Worm (Caenorhabditis elegans) whole organism, L2 larva: ENCODE results near the gene aakg-1.

Experiments used
- C34F6.9 ChIP-seq: fragments of 150-350 bp; optimal IDR thresholded peaks from 2 replicates; lab custom pipeline; 2014; ENCODE audit warnings: missing biosample characterization, missing genetic modification characterization
- F13H6.1 ChIP-seq: sonication (generic microtip); optimal IDR thresholded peaks from 2 replicates; lab custom pipeline; 2016; ENCODE audit warnings: missing genetic modification characterization, missing compliant biosample characterization
- R02D3.7 ChIP-seq: fragments of 150-350 bp; optimal IDR thresholded peaks from 2 replicates; lab custom pipeline; 2014; ENCODE audit warnings: missing biosample characterization, missing genetic modification characterization
- Y55F3AM.14 ChIP-seq: fragments of 200-800 bp; sonication (Bioruptor generic); optimal IDR thresholded peaks from 2 replicates; lab custom pipeline; 2018; ENCODE audit warnings: mild to moderate bottlenecking, missing genetic modification characterization, missing compliant biosample characterization
- alr-1 ChIP-seq: fragments of 150-350 bp; optimal IDR thresholded peaks from 2 replicates; lab custom pipeline; 2014; ENCODE audit warnings: missing biosample characterization, missing genetic modification characterization
- aly-2 ChIP-seq: fragments of 150-350 bp; optimal IDR thresholded peaks from 2 replicates; lab custom pipeline; 2014; ENCODE audit warnings: missing biosample characterization, missing genetic modification characterization
- ama-1 ChIP-seq: fragments of 150-350 bp; optimal IDR thresholded peaks from 2 replicates; lab custom pipeline; 2018; ENCODE audit warnings: inconsistent platforms
- blmp-1 ChIP-seq: sonication (generic microtip); optimal IDR thresholded peaks from 2 replicates; lab custom pipeline; 2017; ENCODE audit warnings: missing genetic modification characterization, mild to moderate bottlenecking, missing compliant biosample characterization, antibody characterized with exemption, moderate library complexity; ENCODE audit not compliant: insufficient read depth
- ceh-16 ChIP-seq: fragments of 150-350 bp; optimal IDR thresholded peaks from 2 replicates; lab custom pipeline; 2014; ENCODE audit warnings: missing biosample characterization, missing genetic modification characterization
- ceh-82 ChIP-seq: fragments of 150-350 bp; optimal IDR thresholded peaks from 2 replicates; lab custom pipeline; 2014; ENCODE audit warnings: missing biosample characterization, missing genetic modification characterization
- crh-2 ChIP-seq: sonication (generic microtip); optimal IDR thresholded peaks from 2 replicates; lab custom pipeline; 2017; ENCODE audit warnings: missing biosample characterization, missing genetic modification characterization
- dmd-4 ChIP-seq: sonication (generic microtip); optimal IDR thresholded peaks from 2 replicates; lab custom pipeline; 2017; ENCODE audit warnings: missing biosample characterization, missing genetic modification characterization
- egl-27 ChIP-seq: sonication (generic microtip); optimal IDR thresholded peaks from 3 replicates; lab custom pipeline; 2017; ENCODE audit warnings: missing biosample characterization, missing genetic modification reagents, missing genetic modification characterization
- elt-1 ChIP-seq: fragments of 150-350 bp; optimal IDR thresholded peaks from 2 replicates; lab custom pipeline; 2014; ENCODE audit warnings: missing biosample characterization, missing genetic modification characterization
- elt-3 ChIP-seq: sonication (generic microtip); optimal IDR thresholded peaks from 2 replicates; lab custom pipeline; 2017; ENCODE audit warnings: missing biosample characterization, missing genetic modification characterization
- fos-1 ChIP-seq: fragments of 150-350 bp; optimal IDR thresholded peaks from 2 replicates; lab custom pipeline; 2014; ENCODE audit warnings: missing biosample characterization, missing genetic modification characterization
- gmeb-1 ChIP-seq: fragments of 150-350 bp; optimal IDR thresholded peaks from 2 replicates; lab custom pipeline; 2014; ENCODE audit warnings: missing biosample characterization, missing genetic modification characterization
- lin-11 ChIP-seq: fragments of 150-350 bp; sonication (generic microtip); optimal IDR thresholded peaks from 2 replicates; lab custom pipeline; 2014; ENCODE audit warnings: missing biosample characterization, missing genetic modification characterization, inconsistent platforms, mixed read lengths
- lin-13 ChIP-seq: fragments of 150-350 bp; optimal IDR thresholded peaks from 2 replicates; lab custom pipeline; 2014; ENCODE audit warnings: missing biosample characterization, missing genetic modification reagents, missing genetic modification characterization
- lsy-2 ChIP-seq, 2 experiments: fragments of 150-350 bp in 1 of 2; sonication (generic microtip) in 1 of 2; optimal IDR thresholded peaks; 2 replicates each; lab custom pipeline; 2014 to 2017; ENCODE audit warnings: missing biosample characterization in 2 of 2, missing genetic modification characterization in 2 of 2
- mab-5 ChIP-seq: fragments of 150-350 bp; optimal IDR thresholded peaks from 2 replicates; lab custom pipeline; 2014; ENCODE audit warnings: missing biosample characterization, missing genetic modification characterization
- mdl-1 ChIP-seq, 2 experiments: fragments of 150-350 bp in 1 of 2; sonication (generic microtip) in 1 of 2; optimal IDR thresholded peaks; 2 replicates each; lab custom pipeline; 2017; ENCODE audit warnings: missing biosample characterization in 2 of 2, missing genetic modification characterization in 2 of 2
- nhr-10 ChIP-seq: sonication (generic microtip); optimal IDR thresholded peaks from 2 replicates; lab custom pipeline; 2017; ENCODE audit warnings: missing biosample characterization, missing genetic modification characterization
- nhr-11 ChIP-seq: fragments of 150-350 bp; optimal IDR thresholded peaks from 2 replicates; lab custom pipeline; 2014; ENCODE audit warnings: missing biosample characterization, missing genetic modification characterization
- nhr-12 ChIP-seq: fragments of 150-350 bp; optimal IDR thresholded peaks from 2 replicates; lab custom pipeline; 2014; ENCODE audit warnings: missing biosample characterization, missing genetic modification characterization
- nhr-129 ChIP-seq: fragments of 150-350 bp; optimal IDR thresholded peaks from 2 replicates; lab custom pipeline; 2014; ENCODE audit warnings: missing biosample characterization, missing genetic modification characterization
- nhr-21 ChIP-seq: fragments of 150-350 bp; optimal IDR thresholded peaks from 2 replicates; lab custom pipeline; 2014; ENCODE audit warnings: missing biosample characterization, missing genetic modification characterization
- nhr-23 ChIP-seq: fragments of 150-350 bp; optimal IDR thresholded peaks from 2 replicates; lab custom pipeline; 2014; ENCODE audit warnings: missing biosample characterization, missing genetic modification reagents, missing genetic modification characterization
- nhr-25 ChIP-seq: fragments of 150-350 bp; sonication (generic microtip); optimal IDR thresholded peaks from 3 replicates; lab custom pipeline; 2014; ENCODE audit warnings: missing biosample characterization, missing genetic modification characterization
- nhr-6 ChIP-seq: fragments of 150-350 bp; optimal IDR thresholded peaks from 2 replicates; lab custom pipeline; 2014; ENCODE audit warnings: missing biosample characterization, missing genetic modification characterization
- nhr-77 ChIP-seq: fragments of 150-350 bp; optimal IDR thresholded peaks from 2 replicates; lab custom pipeline; 2014; ENCODE audit warnings: missing biosample characterization, missing genetic modification characterization
- peb-1 ChIP-seq: fragments of 150-350 bp; optimal IDR thresholded peaks from 2 replicates; lab custom pipeline; 2014; ENCODE audit warnings: missing biosample characterization, missing genetic modification characterization
- sem-4 ChIP-seq: fragments of 150-350 bp; optimal IDR thresholded peaks from 2 replicates; lab custom pipeline; 2014; ENCODE audit warnings: missing biosample characterization, missing genetic modification reagents, missing genetic modification characterization
- skn-1 ChIP-seq: sonication (generic microtip); optimal IDR thresholded peaks from 2 replicates; lab custom pipeline; 2017; ENCODE audit warnings: missing biosample characterization, missing genetic modification characterization
- sma-3 ChIP-seq: sonication (generic microtip); optimal IDR thresholded peaks from 2 replicates; lab custom pipeline; 2016; ENCODE audit warnings: missing genetic modification reagents, missing genetic modification characterization, missing compliant biosample characterization
- sma-9 ChIP-seq, 2 experiments: fragments of 150-350 bp in 1 of 2; sonication (generic microtip) in 1 of 2; optimal IDR thresholded peaks; 2 replicates each; lab custom pipeline; 2014 to 2016; ENCODE audit warnings: missing genetic modification characterization in 2 of 2, mild to moderate bottlenecking in 1 of 2, missing biosample characterization in 1 of 2, missing compliant biosample characterization in 1 of 2, missing genetic modification reagents in 1 of 2, moderate library complexity in 1 of 2
- snpc-4 ChIP-seq: fragments of 150-350 bp; optimal IDR thresholded peaks from 2 replicates; lab custom pipeline; 2014; ENCODE audit warnings: missing biosample characterization, missing genetic modification characterization
- unc-39 ChIP-seq: fragments of 150-350 bp; optimal IDR thresholded peaks from 2 replicates; lab custom pipeline; 2014; ENCODE audit warnings: missing biosample characterization, missing genetic modification characterization
- unc-55 ChIP-seq: fragments of 150-350 bp; sonication (generic microtip); optimal IDR thresholded peaks from 3 replicates; lab custom pipeline; 2014; ENCODE audit warnings: missing biosample characterization, missing genetic modification reagents, missing genetic modification characterization
- unc-62 ChIP-seq: fragments of 150-350 bp; optimal IDR thresholded peaks from 2 replicates; lab custom pipeline; 2014; ENCODE audit warnings: missing biosample characterization, missing genetic modification reagents, missing genetic modification characterization
- zag-1 ChIP-seq: fragments of 150-350 bp; optimal IDR thresholded peaks from 2 replicates; lab custom pipeline; 2014; ENCODE audit warnings: missing biosample characterization, missing genetic modification characterization
- ztf-1 ChIP-seq: fragments of 200-800 bp; sonication (Bioruptor generic); conservative IDR thresholded peaks from 2 replicates; pipeline ENCODE4 v1.3.6; 2022; ENCODE audit warnings: missing genetic modification characterization, missing compliant biosample characterization
- ztf-11 ChIP-seq: sonication (generic microtip); optimal IDR thresholded peaks from 2 replicates; lab custom pipeline; 2017; ENCODE audit warnings: missing biosample characterization, missing genetic modification characterization
- ztf-4 ChIP-seq: fragments of 150-350 bp; optimal IDR thresholded peaks from 2 replicates; lab custom pipeline; 2014; ENCODE audit warnings: missing biosample characterization, missing genetic modification characterization

Gene aakg-1

ce11 chrIII:12556104-12556503, 19.1 kb downstream of the aakg-1 start:
- no peak for TF ChIP-seq R02D3.7
- peak; percentile 83 for TF ChIP-seq sem-4 (tag; lab: Kevin White, UChicago)
- TF ChIP-seq peb-1, result no peak
- peak; percentile 65 to 85 for TF ChIP-seq mdl-1 (tag; optimal IDR thresholded peaks at IDR 0.05; lab: Kevin White, UChicago)
- no peak for TF ChIP-seq unc-39
- TF ChIP-seq unc-55 (GFP tag; lab: Kevin White, UChicago), result peak; percentile 58
- no peak for TF ChIP-seq nhr-10
- no peak for TF ChIP-seq elt-3 (tag; lab: Kevin White, UChicago)
- TF ChIP-seq nhr-129 (tag; lab: Kevin White, UChicago), result peak; percentile 70
- no peak for TF ChIP-seq sma-3 (GFP tag; lab: Kevin White, UChicago)
- no peak for TF ChIP-seq snpc-4 (tag; lab: Kevin White, UChicago)
- TF ChIP-seq elt-1 (tag; lab: Kevin White, UChicago), result no peak
- TF ChIP-seq unc-62 (GFP tag; lab: Kevin White, UChicago), result no peak
- TF ChIP-seq ama-1 (lab: Kevin White, UChicago), result no peak
- no peak for TF ChIP-seq dmd-4
- peak; percentile 79 for TF ChIP-seq sma-9 (GFP tag; optimal IDR thresholded peaks at IDR 0.05; lab: Kevin White, UChicago)
- TF ChIP-seq sma-9 (tag; optimal IDR thresholded peaks at IDR 0.05; lab: Kevin White, UChicago), result no peak
- no peak for TF ChIP-seq nhr-11 (tag; lab: Kevin White, UChicago)
- peak; percentile 88 for TF ChIP-seq F13H6.1 (tag; lab: Kevin White, UChicago)
- TF ChIP-seq C34F6.9, result peak; percentile 81
- TF ChIP-seq lin-11, result no peak
- peak; percentile 40 for TF ChIP-seq egl-27 (tag; lab: Kevin White, UChicago)
- TF ChIP-seq mab-5 (tag; lab: Kevin White, UChicago), result no peak
- TF ChIP-seq ceh-82, result no peak
- peak; percentile 29 for TF ChIP-seq lin-13 (GFP tag; lab: Kevin White, UChicago)
- peak; percentile 13 for TF ChIP-seq crh-2
- no peak for TF ChIP-seq fos-1 (tag; lab: Kevin White, UChicago)
- no peak for TF ChIP-seq ceh-16 (tag; lab: Kevin White, UChicago)
- peak in 1 of 2 experiments; percentile 72 for TF ChIP-seq lsy-2 (tag; optimal IDR thresholded peaks at IDR 0.05; lab: Kevin White, UChicago)
- TF ChIP-seq Y55F3AM.14 (GFP tag; lab: Kevin White, UChicago), result peak; percentile 42
- no peak for TF ChIP-seq aly-2 (tag; lab: Kevin White, UChicago)
- TF ChIP-seq ztf-11, result no peak
- TF ChIP-seq nhr-6 (tag; lab: Kevin White, UChicago), result no peak
- TF ChIP-seq nhr-77 (tag; lab: Kevin White, UChicago), result no peak
- TF ChIP-seq skn-1, result no peak
- TF ChIP-seq nhr-12 (tag; lab: Kevin White, UChicago), result no peak
- TF ChIP-seq nhr-23, result no peak
- peak; percentile 68 for TF ChIP-seq zag-1 (tag; lab: Kevin White, UChicago)
- peak; percentile 29 for TF ChIP-seq ztf-4 (tag; lab: Kevin White, UChicago)
- TF ChIP-seq, all 48 proteins: peak for 14

- no peak for TF ChIP-seq peb-1
- TF ChIP-seq crh-2, result peak; percentile 25
- TF ChIP-seq sma-3 (GFP tag; lab: Kevin White, UChicago), result peak; percentile 46
- no peak for TF ChIP-seq snpc-4 (tag; lab: Kevin White, UChicago)
- TF ChIP-seq mdl-1 (tag; optimal IDR thresholded peaks at IDR 0.05; lab: Kevin White, UChicago), result no peak
- no peak for TF ChIP-seq unc-39
- no peak for TF ChIP-seq ztf-1 (GFP tag; lab: Robert Waterston, UW)
- TF ChIP-seq alr-1 (tag; lab: Kevin White, UChicago), result no peak
- no peak for TF ChIP-seq F13H6.1 (tag; lab: Kevin White, UChicago)
- TF ChIP-seq Y55F3AM.14 (GFP tag; lab: Kevin White, UChicago), result no peak
- no peak for TF ChIP-seq zag-1 (tag; lab: Kevin White, UChicago)
- TF ChIP-seq blmp-1 (tag; lab: Kevin White, UChicago), result peak; percentile 0
- TF ChIP-seq gmeb-1 (tag; lab: Kevin White, UChicago), result no peak
- peak; percentile 45 for TF ChIP-seq sma-9 (GFP tag; optimal IDR thresholded peaks at IDR 0.05; lab: Kevin White, UChicago)
- no peak for TF ChIP-seq sma-9 (tag; optimal IDR thresholded peaks at IDR 0.05; lab: Kevin White, UChicago)
- no peak for TF ChIP-seq unc-62 (GFP tag; lab: Kevin White, UChicago)
- peak; percentile 5 for TF ChIP-seq nhr-21
- TF ChIP-seq C34F6.9, result peak; percentile 73
- no peak for TF ChIP-seq nhr-25 (tag; lab: Kevin White, UChicago)
Observed at ce11 chrIII:12551253-12551652, 23.9 kb downstream of the aakg-1 start.
